Fruit fly (Drosophila melanogaster): ENCODE measurements around the gene Naa60.
A peak's percentile ranks its signal among the peaks of the same experiment; 100 is the strongest.

Gene Naa60

DNA sequence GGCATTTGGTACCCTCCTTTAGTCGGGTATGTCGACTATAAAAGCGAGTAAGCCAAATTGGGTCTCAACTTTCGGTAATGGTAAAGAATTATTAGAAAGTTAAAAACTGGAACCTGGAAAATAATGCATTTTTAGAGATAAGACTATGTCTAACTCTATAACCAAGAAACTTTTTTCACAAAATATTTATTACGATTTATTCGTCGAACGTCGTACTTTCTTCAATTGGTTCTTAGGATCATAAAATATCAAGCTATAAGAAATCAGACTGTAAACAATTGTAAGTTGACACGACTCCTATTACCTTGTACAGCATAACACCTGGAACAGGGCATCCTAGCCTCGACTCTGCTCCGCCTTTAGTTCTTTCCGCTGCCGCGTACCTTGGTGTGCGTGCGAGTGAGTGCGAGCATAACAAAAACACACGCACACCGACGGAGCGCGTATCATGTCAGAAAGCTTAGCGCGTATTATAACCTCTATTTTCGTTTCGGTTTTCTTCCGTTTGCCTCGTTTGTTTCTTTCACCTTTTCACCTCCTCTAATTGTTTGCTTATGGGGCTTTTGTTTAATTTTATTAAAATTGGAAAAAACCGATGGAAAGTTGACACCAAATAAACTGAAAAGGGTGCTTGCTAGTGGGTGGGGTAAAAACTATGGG lies 33.7 kb upstream of the Naa60 start (continued):
- 0 out of 2 replicates have a peak, but pooled peaks have one; percentile 27 for TF ChIP-seq CkIIα-i1 (GFP tag; IDR thresholded peaks at IDR 0.05)
- TF ChIP-seq CG14441 (GFP tag; IDR thresholded peaks at IDR 0.05) = peak; percentile 88
- TF ChIP-seq CG2199 (GFP tag; IDR thresholded peaks at IDR 0.05) = peak; percentile 39; the same call in 1 of the 3 replicates
- peak; percentile 82; the same call in 2 of the 3 replicates for TF ChIP-seq jigr1 (GFP tag; IDR thresholded peaks at IDR 0.05)
- peak; percentile 94 for TF ChIP-seq en (GFP tag; optimal IDR thresholded peaks at IDR 0.05)
- TF ChIP-seq fd96Cb (tag; optimal IDR thresholded peaks at IDR 0.05) = peak; percentile 94
- TF ChIP-seq CG12299 (tag; optimal IDR thresholded peaks at IDR 0.05) = peak; percentile 86
- peak; percentile 93 for TF ChIP-seq CG11695 (GFP tag; IDR thresholded peaks at IDR 0.05)
- TF ChIP-seq vnd (GFP tag; IDR thresholded peaks at IDR 0.05; ENCODE audit: partially characterized antibody) = no peak
- peak; percentile 91 for TF ChIP-seq CG6654 (GFP tag; optimal IDR thresholded peaks at IDR 0.05)
- TF ChIP-seq CG4328 (GFP tag; optimal IDR thresholded peaks at IDR 0.05) = peak; percentile 95
- TF ChIP-seq CG8359 (GFP tag; optimal IDR thresholded peaks at IDR 0.05; ENCODE audit: borderline replicate concordance) = peak; percentile 86
- TF ChIP-seq Eip74EF (GFP tag; optimal IDR thresholded peaks at IDR 0.05) = peak in 1 of 2 experiments; percentile 95
- peak; percentile 64 for TF ChIP-seq CG10321 (GFP tag; IDR thresholded peaks at IDR 0.05)
- peak; percentile 68 for TF ChIP-seq Neu2 (GFP tag; optimal IDR thresholded peaks at IDR 0.05; ENCODE audit: borderline replicate concordance)
- peak; percentile 96 for TF ChIP-seq dysf (GFP tag; IDR thresholded peaks at IDR 0.05)
- no peak for TF ChIP-seq Doc3 (GFP tag; IDR thresholded peaks at IDR 0.05; ENCODE audit: partially characterized antibody)
- TF ChIP-seq Myb (GFP tag; optimal IDR thresholded peaks at IDR 0.05) = peak; percentile 89
- peak; percentile 90 for TF ChIP-seq Rfx (GFP tag; IDR thresholded peaks at IDR 0.05)
- peak; percentile 97 for TF ChIP-seq jumu (GFP tag; optimal IDR thresholded peaks at IDR 0.05)
- peak; percentile 87 for TF ChIP-seq tap (tag; optimal IDR thresholded peaks at IDR 0.05)
- no peak for TF ChIP-seq inv (GFP tag; IDR thresholded peaks at IDR 0.05; ENCODE audit: partially characterized antibody)
- TF ChIP-seq ATbp (GFP tag; optimal IDR thresholded peaks at IDR 0.05) = peak; percentile 92
- peak; percentile 74 for TF ChIP-seq CG17186 (GFP tag; optimal IDR thresholded peaks at IDR 0.05)
- TF ChIP-seq z (GFP tag; IDR thresholded peaks at IDR 0.05) = no peak
- TF ChIP-seq so (GFP tag; IDR thresholded peaks at IDR 0.05) = peak; percentile 86; the same call in 2 of the 3 replicates
- TF ChIP-seq mam (GFP tag; optimal IDR thresholded peaks at IDR 0.05) = peak; percentile 96
- peak; percentile 79 for TF ChIP-seq CG2889 (GFP tag; IDR thresholded peaks at IDR 0.05)
- TF ChIP-seq CG30431 (GFP tag; optimal IDR thresholded peaks at IDR 0.05) = peak; percentile 94
- peak; percentile 96 for TF ChIP-seq chn (GFP tag; optimal IDR thresholded peaks at IDR 0.05)
- no peak for TF ChIP-seq HLH4C (GFP tag; IDR thresholded peaks at IDR 0.05; ENCODE audit: partially characterized antibody)
- peak; percentile 96 for TF ChIP-seq CG4820 (GFP tag; optimal IDR thresholded peaks at IDR 0.05)
- TF ChIP-seq Kr (GFP tag; optimal IDR thresholded peaks at IDR 0.05) = no peak
- TF ChIP-seq fu2 (GFP tag; optimal IDR thresholded peaks at IDR 0.05) = peak; percentile 97
- TF ChIP-seq CG13775 (GFP tag; optimal IDR thresholded peaks at IDR 0.05) = peak; percentile 97
- TF ChIP-seq org-1 (GFP tag; optimal IDR thresholded peaks at IDR 0.05) = peak; percentile 97
- TF ChIP-seq cad (GFP tag; optimal IDR thresholded peaks at IDR 0.05) = no peak
- peak; percentile 64 for TF ChIP-seq CG17612 (GFP tag; IDR thresholded peaks at IDR 0.05)
- TF ChIP-seq Atf6 (GFP tag; IDR thresholded peaks at IDR 0.05) = peak; percentile 94
- peak; percentile 76 for TF ChIP-seq CG3995 (GFP tag; optimal IDR thresholded peaks at IDR 0.05)
- TF ChIP-seq Dref (GFP tag; IDR thresholded peaks at IDR 0.05) = no peak
- TF ChIP-seq Lpt (GFP tag; optimal IDR thresholded peaks at IDR 0.05) = no peak
- peak; percentile 91 for TF ChIP-seq seq (GFP tag; IDR thresholded peaks at IDR 0.05)
- peak; percentile 95 for TF ChIP-seq CG1647 (GFP tag; optimal IDR thresholded peaks at IDR 0.05)
- peak; percentile 62 for TF ChIP-seq mirr (GFP tag; optimal IDR thresholded peaks at IDR 0.05)
- peak; percentile 70 for TF ChIP-seq gsb (GFP tag; IDR thresholded peaks at IDR 0.05)
- TF ChIP-seq CG15514 (GFP tag; optimal IDR thresholded peaks at IDR 0.05) = peak; percentile 87
- peak; percentile 95 for TF ChIP-seq CG8290 (GFP tag; optimal IDR thresholded peaks at IDR 0.05)
- peak; percentile 58 to 88 for TF ChIP-seq CG8290 (tag; optimal IDR thresholded peaks at IDR 0.05)
- peak; percentile 88 for TF ChIP-seq ab (GFP tag; optimal IDR thresholded peaks at IDR 0.05)
